Worm (Caenorhabditis elegans) whole organism, L4 larva: ENCODE data around the gene C17B7.15.
"Not testable (repeated sequence)": the region's sequence is repeated elsewhere in the genome, so short reads cannot be mapped to it uniquely, and the experiment has no call there.

Experiments used
- F37D6.2 ChIP-seq: sonication (generic microtip); optimal IDR thresholded peaks from 2 replicates; lab custom pipeline; 2016; ENCODE audit warnings: mild to moderate bottlenecking, missing genetic modification characterization, missing compliant biosample characterization
- T20F7.1 ChIP-seq: fragments of 200-800 bp; sonication (Bioruptor generic); optimal IDR thresholded peaks from 2 replicates; lab custom pipeline; 2018; ENCODE audit warnings: mild to moderate bottlenecking, missing genetic modification characterization, missing compliant biosample characterization
- Y48G9A.11 ChIP-seq: fragments of 200-800 bp; sonication (Bioruptor generic); IDR thresholded peaks from 2 replicates; pipeline ENCODE4 v1.3.6; 2022; ENCODE audit warnings: missing genetic modification reagents, missing genetic modification characterization, missing compliant biosample characterization
- ZK546.5 ChIP-seq, 2 experiments: sonication (generic microtip); optimal IDR thresholded peaks; 2 replicates each; lab custom pipeline; 2017; ENCODE audit warnings: missing biosample characterization in 2 of 2, missing genetic modification characterization in 2 of 2
- aha-1 ChIP-seq: fragments of 150-350 bp; peaks from one replicate; lab custom pipeline; 2014; ENCODE audit warnings: missing biosample characterization, missing genetic modification characterization
- aly-2 ChIP-seq: sonication (generic microtip); optimal IDR thresholded peaks from 2 replicates; lab custom pipeline; 2018; ENCODE audit warnings: missing biosample characterization, missing genetic modification characterization
- attf-4 ChIP-seq: sonication (generic microtip); optimal IDR thresholded peaks from 3 replicates; lab custom pipeline; 2017; ENCODE audit warnings: missing biosample characterization, missing genetic modification characterization
- ceh-28 ChIP-seq: fragments of 150-350 bp; optimal IDR thresholded peaks from 2 replicates; lab custom pipeline; 2014; ENCODE audit warnings: missing biosample characterization, missing genetic modification reagents, missing genetic modification characterization
- cey-2 ChIP-seq: sonication (generic microtip); optimal IDR thresholded peaks from 3 replicates; lab custom pipeline; 2017; ENCODE audit warnings: missing genetic modification characterization, mild to moderate bottlenecking, missing compliant biosample characterization, antibody characterized with exemption, borderline replicate concordance; ENCODE audit not compliant: insufficient read depth
- daf-12 ChIP-seq: fragments of 150-350 bp; optimal IDR thresholded peaks from 2 replicates; lab custom pipeline; 2014; ENCODE audit warnings: missing biosample characterization, missing genetic modification reagents, missing genetic modification characterization
- daf-8 ChIP-seq: fragments of 200-800 bp; sonication (Bioruptor generic); IDR thresholded peaks from 2 replicates; pipeline ENCODE4 v1.3.6; 2022; ENCODE audit warnings: missing genetic modification characterization, missing compliant biosample characterization
- egl-27 ChIP-seq: sonication (generic microtip); optimal IDR thresholded peaks from 3 replicates; lab custom pipeline; 2017; ENCODE audit warnings: missing biosample characterization, missing genetic modification reagents, missing genetic modification characterization
- hmg-1.1 ChIP-seq: fragments of 200-800 bp; sonication (Bioruptor generic); IDR thresholded peaks from 2 replicates; pipeline ENCODE4 v1.3.6; 2022; ENCODE audit warnings: missing genetic modification reagents, missing genetic modification characterization, missing compliant biosample characterization
- lin-13 ChIP-seq: fragments of 150-350 bp; optimal IDR thresholded peaks from 2 replicates; lab custom pipeline; 2014; ENCODE audit warnings: missing biosample characterization, missing genetic modification reagents, missing genetic modification characterization
- lir-3 ChIP-seq: sonication (generic microtip); optimal IDR thresholded peaks from 2 replicates; lab custom pipeline; 2016; ENCODE audit warnings: mild to moderate bottlenecking, missing genetic modification characterization, missing compliant biosample characterization
- mes-2 ChIP-seq: sonication (generic microtip); optimal IDR thresholded peaks from 2 replicates; lab custom pipeline; 2016; ENCODE audit warnings: missing genotype, mild to moderate bottlenecking, missing genetic modification characterization, missing compliant biosample characterization; ENCODE audit not compliant: poor library complexity, severe bottlenecking
- nhr-10 ChIP-seq: fragments of 150-350 bp; optimal IDR thresholded peaks from 2 replicates; lab custom pipeline; 2014; ENCODE audit warnings: missing biosample characterization, missing genetic modification characterization
- nhr-102 ChIP-seq: sonication (generic microtip); optimal IDR thresholded peaks from 2 replicates; lab custom pipeline; 2016; ENCODE audit warnings: mild to moderate bottlenecking, missing genetic modification characterization, moderate library complexity, missing compliant biosample characterization
- nhr-28 ChIP-seq: fragments of 150-350 bp; optimal IDR thresholded peaks from 2 replicates; lab custom pipeline; 2014; ENCODE audit warnings: missing biosample characterization, missing genetic modification characterization
- nhr-41 ChIP-seq: fragments of 200-800 bp; sonication (Bioruptor generic); IDR thresholded peaks from 2 replicates; pipeline ENCODE4 v1.3.6; 2022; ENCODE audit warnings: missing genetic modification reagents, missing genetic modification characterization, missing compliant biosample characterization
- nhr-42 ChIP-seq: fragments of 200-800 bp; sonication (Bioruptor generic); IDR thresholded peaks from 2 replicates; pipeline ENCODE4 v1.3.6; 2022; ENCODE audit warnings: missing genetic modification characterization, missing compliant biosample characterization
- nhr-6 ChIP-seq: fragments of 150-350 bp; optimal IDR thresholded peaks from 2 replicates; lab custom pipeline; 2014; ENCODE audit warnings: missing biosample characterization, missing genetic modification characterization
- saeg-2 ChIP-seq: fragments of 200-800 bp; sonication (Bioruptor generic); IDR thresholded peaks from 2 replicates; pipeline ENCODE4 v1.3.6; 2022; ENCODE audit warnings: missing genetic modification reagents, missing genetic modification characterization, missing compliant biosample characterization
- set-16 ChIP-seq: fragments of 200-800 bp; sonication (Bioruptor generic); IDR thresholded peaks from 2 replicates; pipeline ENCODE4 v1.3.6; 2022; ENCODE audit warnings: missing genetic modification reagents, missing genetic modification characterization, missing compliant biosample characterization
- unc-130 ChIP-seq: sonication (generic microtip); optimal IDR thresholded peaks from 2 replicates; lab custom pipeline; 2016; ENCODE audit warnings: missing genetic modification reagents, missing genetic modification characterization, missing compliant biosample characterization
- unc-62 ChIP-seq, 3 experiments: fragments of 150-350 bp in 1 of 3; sonication (generic microtip); optimal IDR thresholded peaks in 2 of 3; peaks in 1 of 3; 1 replicate in 1 of 3; 2 replicates in 2 of 3; lab custom pipeline; 2014 to 2017; ENCODE audit warnings: missing biosample characterization in 3 of 3, missing genetic modification characterization in 3 of 3, missing genetic modification reagents in 3 of 3, missing genotype in 1 of 3
- vab-7 ChIP-seq: fragments of 200-800 bp; sonication (Bioruptor generic); IDR thresholded peaks from 2 replicates; pipeline ENCODE4 v1.3.6; 2022; ENCODE audit warnings: missing genetic modification reagents, missing genetic modification characterization, missing compliant biosample characterization
- zfp-2 ChIP-seq: sonication (generic microtip); optimal IDR thresholded peaks from 2 replicates; lab custom pipeline; 2016; ENCODE audit warnings: mild to moderate bottlenecking, missing genetic modification characterization, missing compliant biosample characterization
- zfp-3 ChIP-seq: fragments of 200-800 bp; sonication (Bioruptor generic); conservative IDR thresholded peaks from 2 replicates; pipeline ENCODE4 v1.3.6; 2022; ENCODE audit warnings: missing genetic modification reagents, missing genetic modification characterization, missing compliant biosample characterization
- zip-2 ChIP-seq: fragments of 150-350 bp; optimal IDR thresholded peaks from 2 replicates; lab custom pipeline; 2014; ENCODE audit warnings: missing biosample characterization, missing genetic modification characterization
- ztf-7 ChIP-seq: fragments of 150-350 bp; optimal IDR thresholded peaks from 2 replicates; lab custom pipeline; 2014; ENCODE audit warnings: missing biosample characterization, missing genetic modification characterization

Gene C17B7.15

ce11 chrV:3358267-3358666, 8.3 kb downstream of the C17B7.15 start, which contains the start of gene C04E12.5:
C04E12.5 (plus strand) TSS chrV:3358567.
- TF ChIP-seq unc-62 (GFP tag; optimal IDR thresholded peaks at IDR 0.05 in 1 of 2; lab: Kevin White, UChicago) (peak in 1 of 2 experiments; percentile 78), unc-62 (tag; optimal IDR thresholded peaks at IDR 0.05; lab: Kevin White, UChicago) (no peak), daf-12 (no peak)

ce11 chrV:3361633-3362032, 11.7 kb downstream of the C17B7.15 start:
- no peak for TF ChIP-seq nhr-10 (tag; lab: Kevin White, UChicago)
- no peak for TF ChIP-seq saeg-2 (GFP tag; lab: Robert Waterston, UW)
- no peak for TF ChIP-seq mes-2 (tag; lab: Kevin White, UChicago)
- TF ChIP-seq egl-27 (tag; lab: Kevin White, UChicago): no peak
- TF ChIP-seq lir-3 (tag; lab: Kevin White, UChicago): no peak
- peak in 1 of 2 experiments; percentile 97 for TF ChIP-seq unc-62 (GFP tag; optimal IDR thresholded peaks at IDR 0.05 in 1 of 2; lab: Kevin White, UChicago)
- TF ChIP-seq unc-62 (tag; optimal IDR thresholded peaks at IDR 0.05; lab: Kevin White, UChicago): no peak

DNA sequence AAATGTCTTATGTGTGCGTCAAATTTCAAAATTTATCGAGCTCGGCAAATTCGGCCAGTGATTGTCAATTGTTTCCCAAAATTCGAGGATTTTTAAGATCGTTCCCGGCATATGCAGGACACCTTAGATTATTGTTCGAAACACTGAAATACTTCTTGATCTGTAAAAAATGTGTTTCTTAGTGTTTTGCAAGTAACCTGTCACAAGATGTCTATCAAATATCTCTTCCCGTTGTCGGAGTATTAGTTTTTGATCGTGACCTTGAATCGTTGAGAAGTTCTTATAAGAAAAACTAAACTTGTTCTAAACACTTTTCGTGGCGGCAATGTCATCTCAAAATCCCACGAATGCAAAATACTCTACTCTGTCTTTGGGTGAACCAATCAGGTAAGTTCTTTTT, 12.5 kb downstream of the C17B7.15 start, which contains the start of gene C04E12.4:
C04E12.4 (plus strand) TSS at position 301 of the 400 bp plus-strand sequence.
- TF ChIP-seq nhr-28 (tag; lab: Kevin White, UChicago) (peak; percentile 22), aly-2 (no peak), aha-1 (tag; lab: Kevin White, UChicago) (peak; percentile 88), nhr-6 (tag; lab: Kevin White, UChicago) (no peak), nhr-102 (no peak), daf-8 (GFP tag; lab: Robert Waterston, UW) (no peak), Y48G9A.11 (no peak), zfp-2 (no peak), attf-4 (tag; lab: Kevin White, UChicago) (no peak), set-16 (GFP tag; lab: Robert Waterston, UW) (no peak), hmg-1.1 (GFP tag; lab: Robert Waterston, UW) (no peak)

DNA sequence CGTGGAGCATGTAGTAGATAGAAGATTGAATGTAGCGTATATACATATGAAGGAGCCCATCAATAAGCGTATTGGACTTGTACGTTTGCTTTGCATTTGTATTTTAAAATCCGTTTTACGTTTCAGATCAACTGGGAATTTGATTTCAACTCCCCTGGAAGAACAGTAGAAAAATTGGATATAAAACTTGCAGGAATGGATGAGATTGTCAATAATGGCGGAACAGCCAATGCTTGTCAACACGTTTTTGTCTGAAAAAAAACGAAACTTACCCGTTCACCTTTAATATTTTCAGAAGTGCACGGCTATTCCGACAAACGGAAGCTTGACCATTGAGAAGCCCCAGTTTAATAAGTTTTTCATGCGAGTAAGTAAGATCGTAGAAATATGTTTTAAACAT, 17.8 kb downstream of the C17B7.15 start, which contains the start of gene C04E12.2:
C04E12.2 (plus strand) TSS at position 301 of the 400 bp plus-strand sequence.
- TF ChIP-seq cey-2 (tag; lab: Kevin White, UChicago); zip-2; hmg-1.1 (GFP tag; lab: Robert Waterston, UW): not testable (repeated sequence)

ce11 chrV:3372673-3373072, 22.7 kb downstream of the C17B7.15 start, which contains the start of gene srx-121:
srx-121 (minus strand) TSS chrV:3372773.
- TF ChIP-seq T20F7.1: no peak
- TF ChIP-seq lir-3 (tag; lab: Kevin White, UChicago): no peak
- TF ChIP-seq zfp-2: no peak
- no peak for TF ChIP-seq lin-13
- TF ChIP-seq mes-2 (tag; lab: Kevin White, UChicago): no peak
- TF ChIP-seq ceh-28: no peak
- no peak for TF ChIP-seq ztf-7 (tag; lab: Kevin White, UChicago)
- TF ChIP-seq daf-12: no peak
- TF ChIP-seq unc-130 (GFP tag; lab: Kevin White, UChicago): no peak
- no peak for TF ChIP-seq vab-7 (GFP tag; lab: Robert Waterston, UW)
- no peak for TF ChIP-seq nhr-41 (GFP tag; lab: Robert Waterston, UW)

- TF ChIP-seq nhr-42 (no peak), nhr-6 (tag; lab: Kevin White, UChicago) (no peak), ZK546.5 (tag; optimal IDR thresholded peaks at IDR 0.05; lab: Kevin White, UChicago) (no peak), aly-2 (no peak), zfp-3 (GFP tag; lab: Robert Waterston, UW) (no peak), F37D6.2 (tag; lab: Kevin White, UChicago) (no peak), ceh-28 (no peak)
- TF ChIP-seq, all 104 proteins: peak for 0
Observed at ce11 chrV:3376973-3377372, 27.0 kb downstream of the C17B7.15 start, which contains the start of gene srbc-2. srbc-2 (minus strand) TSS chrV:3377073.
